Fruit fly (Drosophila melanogaster): Measurements from ENCODE around the gene CG14932.

The CG14932 gene

dm6 chr2L:11809823-11810222 is 20.1 kb downstream of the CG14932 start:
- TF ChIP-seq klu (GFP tag; IDR thresholded peaks at IDR 0.05) (no peak), hbn (GFP tag; IDR thresholded peaks at IDR 0.05; ENCODE audit: partially characterized antibody) (no peak), CG15073 (GFP tag; optimal IDR thresholded peaks at IDR 0.05) (no peak), tio (GFP tag; optimal IDR thresholded peaks at IDR 0.05) (no peak), dpn (GFP tag; optimal IDR thresholded peaks at IDR 0.05) (no peak), yki (optimal IDR thresholded peaks at IDR 0.05) (no peak), hth (optimal IDR thresholded peaks at IDR 0.05) (no peak), mirr (GFP tag; optimal IDR thresholded peaks at IDR 0.05) (no peak), C15 (GFP tag; IDR thresholded peaks at IDR 0.05) (no peak), CG18619 (GFP tag; optimal IDR thresholded peaks at IDR 0.05) (no peak), CG1647 (GFP tag; optimal IDR thresholded peaks at IDR 0.05) (no peak), Optix (GFP tag; IDR thresholded peaks at IDR 0.05) (no peak), hb (GFP tag; IDR thresholded peaks at IDR 0.05; ENCODE audit: partially characterized antibody) (no peak), az2 (GFP tag; optimal IDR thresholded peaks at IDR 0.05) (no peak)

dm6 chr2L:11812781-11813664 is 23.3 kb downstream of the CG14932 start:
- TF ChIP-seq CG7839 (tag; optimal IDR thresholded peaks at IDR 0.05) (peak; percentile 8), sug (tag; optimal IDR thresholded peaks at IDR 0.05) (peak; percentile 11), Adf1 (GFP tag; IDR thresholded peaks at IDR 0.05) (peak; percentile 98), YL-1 (GFP tag; optimal IDR thresholded peaks at IDR 0.05) (peak; percentile 33), Meics (GFP tag; optimal IDR thresholded peaks at IDR 0.05) (peak; percentile 11), CG10431 (GFP tag; optimal IDR thresholded peaks at IDR 0.05) (no peak), CG10366 (GFP tag; IDR thresholded peaks at IDR 0.05) (no peak), D19A (tag; optimal IDR thresholded peaks at IDR 0.05) (peak; percentile 86), sens (GFP tag) (peak; percentile 57), CG3281 (GFP tag; optimal IDR thresholded peaks at IDR 0.05) (peak; percentile 15), CG2202 (tag; optimal IDR thresholded peaks at IDR 0.05) (no peak), D (optimal IDR thresholded peaks at IDR 0.05) (peak; percentile 28), D (GFP tag; optimal IDR thresholded peaks at IDR 0.05) (no peak), zfh2 (GFP tag; optimal IDR thresholded peaks at IDR 0.05) (peak; percentile 1), gem (tag; optimal IDR thresholded peaks at IDR 0.05) (peak; percentile 27), MBD-R2 (GFP tag; IDR thresholded peaks at IDR 0.05) (peak; percentile 43; the same call in 1 of the 2 replicates), exex (tag; optimal IDR thresholded peaks at IDR 0.05) (peak; percentile 27), D19B (GFP tag; optimal IDR thresholded peaks at IDR 0.05) (peak; percentile 5), CG6765 (GFP tag; optimal IDR thresholded peaks at IDR 0.05) (no peak), CG9609 (GFP tag; optimal IDR thresholded peaks at IDR 0.05) (no peak), sisA (GFP tag; IDR thresholded peaks at IDR 0.05) (no peak), sc (optimal IDR thresholded peaks at IDR 0.05) (no peak), sc (GFP tag; optimal IDR thresholded peaks at IDR 0.05) (no peak), sqz (GFP tag; optimal IDR thresholded peaks at IDR 0.05) (no peak), onecut (GFP tag; IDR thresholded peaks at IDR 0.05) (no peak), crol (GFP tag; IDR thresholded peaks at IDR 0.05) (peak; percentile 85), CG2678 (tag; optimal IDR thresholded peaks at IDR 0.05) (peak; percentile 15), CG4617 (GFP tag; optimal IDR thresholded peaks at IDR 0.05; ENCODE audit: borderline replicate concordance) (peak; percentile 68), sna (GFP tag; IDR thresholded peaks at IDR 0.05; ENCODE audit: partially characterized antibody) (0 out of 2 replicates have a peak, but pooled peaks have one; percentile 80), ewg (GFP tag; optimal IDR thresholded peaks at IDR 0.05) (no peak), lab (GFP tag; optimal IDR thresholded peaks at IDR 0.05) (peak; percentile 32), chinmo (GFP tag; IDR thresholded peaks at IDR 0.05; ENCODE audit: partially characterized antibody) (0 out of 4 replicates have a peak, but pooled peaks have one; percentile 68), CG17385 (GFP tag; optimal IDR thresholded peaks at IDR 0.05) (peak; percentile 93), CG32532 (GFP tag; IDR thresholded peaks at IDR 0.05) (0 out of 2 replicates have a peak, but pooled peaks have one; percentile 19), pan (optimal IDR thresholded peaks at IDR 0.05) (no peak), pan (GFP tag; optimal IDR thresholded peaks at IDR 0.05 in 1 of 2, IDR thresholded peaks at IDR 0.05 in 1 of 2) (no peak)

Data from whole organism, embryonic.